Fruit fly (Drosophila melanogaster) whole organism, prepupa: ENCODE data around the gene CG1635.

Source experiments
- Blimp-1 ChIP-seq: fragments of 200-800 bp; sonication (Bioruptor generic); optimal IDR thresholded peaks from 3 replicates; lab custom pipeline; 2017; ENCODE audit warnings: missing biosample characterization, missing genetic modification characterization, mild to moderate bottlenecking, moderate library complexity, missing genetic modification reagents
- CG10631 ChIP-seq: fragments of 200-800 bp; sonication (Bioruptor generic); optimal IDR thresholded peaks from 2 replicates; lab custom pipeline; 2016; ENCODE audit warnings: missing biosample characterization, missing genetic modification characterization
- CG6854 ChIP-seq: fragments of 200-800 bp; sonication (Bioruptor generic); optimal IDR thresholded peaks from 2 replicates; lab custom pipeline; 2017; ENCODE audit warnings: missing biosample characterization, mild to moderate bottlenecking, missing genetic modification characterization
- Gug ChIP-seq: fragments of 200-800 bp; sonication (Bioruptor generic); IDR thresholded peaks from 2 replicates; pipeline ENCODE4 v1.3.6; 2022; ENCODE audit warnings: missing biosample characterization, missing genetic modification characterization
- Hr38 ChIP-seq: sonication (Bioruptor generic); optimal IDR thresholded peaks from 2 replicates; lab custom pipeline; 2016; ENCODE audit warnings: missing biosample characterization, missing genetic modification characterization
- Hr39 ChIP-seq: fragments of 200-800 bp; sonication (Bioruptor generic); optimal IDR thresholded peaks from 2 replicates; lab custom pipeline; 2016; ENCODE audit warnings: missing biosample characterization, missing genetic modification characterization
- Hr4 ChIP-seq: fragments of 200-800 bp; sonication (Bioruptor generic); optimal IDR thresholded peaks from 3 replicates; lab custom pipeline; 2016; ENCODE audit warnings: missing biosample characterization, missing genetic modification characterization
- Met ChIP-seq: fragments of 200-800 bp; sonication (Bioruptor generic); optimal IDR thresholded peaks from 3 replicates; lab custom pipeline; 2016; ENCODE audit warnings: missing biosample characterization, missing genetic modification characterization
- Sox14 ChIP-seq: fragments of 200-800 bp; sonication (Bioruptor generic); optimal IDR thresholded peaks from 3 replicates; lab custom pipeline; 2016; ENCODE audit warnings: missing biosample characterization, missing genetic modification characterization
- acj6 ChIP-seq: fragments of 200-800 bp; sonication (Bioruptor generic); optimal IDR thresholded peaks from 3 replicates; lab custom pipeline; 2016; ENCODE audit warnings: missing biosample characterization, missing genetic modification characterization
- cyc ChIP-seq: fragments of 200-800 bp; sonication (Bioruptor generic); optimal IDR thresholded peaks from 3 replicates; lab custom pipeline; 2016; ENCODE audit warnings: missing biosample characterization, missing genetic modification characterization
- dac ChIP-seq: fragments of 200-800 bp; sonication (Bioruptor generic); optimal IDR thresholded peaks from 2 replicates; lab custom pipeline; 2017; ENCODE audit warnings: missing biosample characterization, mild to moderate bottlenecking, missing genetic modification characterization
- fd85E ChIP-seq: fragments of 200-800 bp; sonication (Bioruptor generic); optimal IDR thresholded peaks from 3 replicates; lab custom pipeline; 2016; ENCODE audit warnings: missing biosample characterization, missing genetic modification characterization
- pdm3 ChIP-seq: fragments of 200-800 bp; sonication (Bioruptor generic); optimal IDR thresholded peaks from 3 replicates; lab custom pipeline; 2016; ENCODE audit warnings: missing biosample characterization, missing genetic modification characterization
- salr ChIP-seq, 2 experiments: fragments of 200-800 bp; sonication (Bioruptor generic); optimal IDR thresholded peaks; 3 replicates each; lab custom pipeline; 2016 to 2018; ENCODE audit warnings: missing biosample characterization in 2 of 2, missing genetic modification characterization in 2 of 2, mild to moderate bottlenecking in 1 of 2

Gene CG1635

DNA sequence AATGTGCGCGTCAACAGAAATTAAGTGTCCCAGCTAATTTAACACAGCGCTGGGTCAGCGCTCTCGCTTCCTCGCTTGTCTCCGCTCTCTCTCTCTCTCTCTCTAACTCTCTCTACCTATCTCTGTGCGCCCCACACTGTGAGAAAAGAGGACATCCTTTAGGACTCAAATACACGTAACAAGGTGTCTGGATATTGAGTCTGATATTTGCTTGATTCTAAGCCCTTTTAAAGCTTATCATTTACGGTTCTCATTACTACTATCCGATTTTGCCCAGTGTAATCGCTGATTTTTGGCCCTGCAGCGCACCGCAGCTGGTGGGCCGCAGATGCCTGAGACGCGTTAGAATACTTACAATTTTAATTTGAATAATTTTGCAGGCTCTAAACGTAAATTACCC is 48.0 kb downstream of the CG1635 start (continued):
- TF ChIP-seq Sox14 (peak; percentile 1), Hr38 (no peak), dac (GFP tag; lab: Kevin White, UChicago) (no peak), CG6854 (no peak), fd85E (GFP tag; lab: Kevin White, UChicago) (no peak), Blimp-1 (GFP tag; lab: Kevin White, UChicago) (no peak), salr (GFP tag; optimal IDR thresholded peaks at IDR 0.05; lab: Kevin White, UChicago) (no peak), acj6 (no peak), pdm3 (peak; percentile 3), Gug (GFP tag; lab: Robert Waterston, UW) (no peak), Met (GFP tag; lab: Kevin White, UChicago) (no peak), cyc (GFP tag; lab: Kevin White, UChicago) (no peak), Hr4 (GFP tag; lab: Kevin White, UChicago) (peak; percentile 1), CG10631 (GFP tag; lab: Kevin White, UChicago) (no peak), Hr39 (GFP tag; lab: Kevin White, UChicago) (peak; percentile 12)
